Worm (Caenorhabditis elegans) whole organism, early embryonic: Measurements from ENCODE around the gene Y46C8AM.1.

ENCODE experiments used
- B0310.2 ChIP-seq: sonication (generic microtip); optimal IDR thresholded peaks from 2 replicates; lab custom pipeline; 2016; ENCODE audit warnings: mild to moderate bottlenecking, missing genetic modification characterization, missing compliant biosample characterization
- F13C5.2 ChIP-seq: sonication (generic microtip); optimal IDR thresholded peaks from 2 replicates; lab custom pipeline; 2017; ENCODE audit warnings: mild to moderate bottlenecking, missing genetic modification characterization, inconsistent platforms, missing compliant biosample characterization
- aly-1 ChIP-seq: sonication (generic microtip); optimal IDR thresholded peaks from 2 replicates; lab custom pipeline; 2016; ENCODE audit warnings: missing genetic modification characterization, missing compliant biosample characterization
- ama-1 ChIP-seq: fragments of 150-350 bp; optimal IDR thresholded peaks from 2 replicates; lab custom pipeline; 2014
- ceh-13 ChIP-seq: fragments of 200-800 bp; sonication (Bioruptor generic); optimal IDR thresholded peaks from 2 replicates; lab custom pipeline; 2018; ENCODE audit warnings: mild to moderate bottlenecking, missing genetic modification characterization, missing compliant biosample characterization
- ceh-36 ChIP-seq: sonication (generic microtip); optimal IDR thresholded peaks from 2 replicates; lab custom pipeline; 2016; ENCODE audit warnings: missing genetic modification characterization, inconsistent platforms, missing compliant biosample characterization
- ets-7 ChIP-seq: sonication (generic microtip); optimal IDR thresholded peaks from 2 replicates; lab custom pipeline; 2016; ENCODE audit warnings: missing genotype, missing genetic modification characterization, missing compliant biosample characterization
- flt-1 ChIP-seq: fragments of 200-800 bp; sonication (Bioruptor generic); IDR thresholded peaks from 2 replicates; pipeline ENCODE4 v1.3.6; 2022; ENCODE audit warnings: missing genetic modification characterization, missing compliant biosample characterization
- hmbx-1 ChIP-seq: sonication (generic microtip); optimal IDR thresholded peaks from 2 replicates; lab custom pipeline; 2016; ENCODE audit warnings: mild to moderate bottlenecking, missing genetic modification characterization, missing compliant biosample characterization
- hmg-4 ChIP-seq: fragments of 200-800 bp; sonication (Bioruptor generic); optimal IDR thresholded peaks from 2 replicates; lab custom pipeline; 2018; ENCODE audit warnings: mild to moderate bottlenecking, missing genetic modification characterization, missing compliant biosample characterization
- hnd-1 ChIP-seq: sonication (generic microtip); optimal IDR thresholded peaks from 2 replicates; lab custom pipeline; 2016; ENCODE audit warnings: missing genetic modification characterization, missing compliant biosample characterization
- pes-1 ChIP-seq: fragments of 200-800 bp; sonication (Bioruptor generic); IDR thresholded peaks from 2 replicates; pipeline ENCODE4 v1.3.6; 2022; ENCODE audit warnings: missing genetic modification reagents, missing genetic modification characterization, missing compliant biosample characterization
- scrt-1 ChIP-seq: fragments of 200-800 bp; sonication (Bioruptor generic); IDR thresholded peaks from 2 replicates; pipeline ENCODE4 v1.3.6; 2022; ENCODE audit warnings: missing genetic modification characterization, missing compliant biosample characterization
- sea-1 ChIP-seq: fragments of 200-800 bp; sonication (Bioruptor generic); conservative IDR thresholded peaks from 2 replicates; pipeline ENCODE4 v1.3.6; 2022; ENCODE audit warnings: missing genetic modification characterization, missing compliant biosample characterization
- tbx-11 ChIP-seq: fragments of 200-800 bp; sonication (Bioruptor generic); IDR thresholded peaks from 2 replicates; pipeline ENCODE4 v1.3.6; 2022; ENCODE audit warnings: missing genetic modification characterization, missing compliant biosample characterization
- tbx-37 ChIP-seq: fragments of 200-800 bp; sonication (Bioruptor generic); conservative IDR thresholded peaks from 2 replicates; pipeline ENCODE4 v1.3.6; 2022; ENCODE audit warnings: missing genetic modification reagents, missing genetic modification characterization, missing compliant biosample characterization
- tra-4 ChIP-seq: sonication (generic microtip); optimal IDR thresholded peaks from 2 replicates; lab custom pipeline; 2017; ENCODE audit warnings: missing genetic modification characterization, missing compliant biosample characterization

Gene Y46C8AM.1

DNA sequence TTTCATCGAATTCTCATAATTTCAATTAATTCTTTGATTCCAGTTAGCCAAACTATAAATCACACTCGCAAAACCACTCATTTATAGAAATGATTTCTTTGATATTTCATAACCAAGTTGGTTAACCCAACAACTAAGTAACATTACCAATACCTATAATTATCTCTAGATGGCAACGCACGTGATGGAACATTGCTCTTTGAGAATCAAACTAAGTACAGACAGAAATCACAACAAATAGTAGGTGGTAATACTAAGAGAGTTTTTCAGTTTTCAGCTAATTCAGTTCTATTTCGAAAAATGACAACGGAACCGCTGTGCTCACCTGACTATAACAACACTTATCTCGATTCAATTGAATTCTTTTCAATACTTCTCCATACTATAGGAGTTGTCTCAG lies 18.9 kb downstream of the Y46C8AM.1 start, which contains the start of gene srh-223:
Gene srh-223 (plus strand): TSS at position 301 of the 400 bp plus-strand sequence.
- TF ChIP-seq pes-1 (GFP tag; lab: Robert Waterston, UW) (no peak), ama-1 (lab: Kevin White, UChicago) (no peak), tbx-37 (no peak), B0310.2 (no peak), tbx-11 (GFP tag; lab: Robert Waterston, UW) (no peak), F13C5.2 (tag; lab: Kevin White, UChicago) (no peak), scrt-1 (no peak), ets-7 (tag; lab: Kevin White, UChicago) (no peak), ceh-13 (no peak), ceh-36 (no peak), hmbx-1 (tag; lab: Kevin White, UChicago) (no peak), hnd-1 (tag; lab: Kevin White, UChicago) (no peak), flt-1 (GFP tag; lab: Robert Waterston, UW) (no peak), aly-1 (tag; lab: Kevin White, UChicago) (no peak), tra-4 (tag; lab: Kevin White, UChicago) (no peak), hmg-4 (no peak)

DNA sequence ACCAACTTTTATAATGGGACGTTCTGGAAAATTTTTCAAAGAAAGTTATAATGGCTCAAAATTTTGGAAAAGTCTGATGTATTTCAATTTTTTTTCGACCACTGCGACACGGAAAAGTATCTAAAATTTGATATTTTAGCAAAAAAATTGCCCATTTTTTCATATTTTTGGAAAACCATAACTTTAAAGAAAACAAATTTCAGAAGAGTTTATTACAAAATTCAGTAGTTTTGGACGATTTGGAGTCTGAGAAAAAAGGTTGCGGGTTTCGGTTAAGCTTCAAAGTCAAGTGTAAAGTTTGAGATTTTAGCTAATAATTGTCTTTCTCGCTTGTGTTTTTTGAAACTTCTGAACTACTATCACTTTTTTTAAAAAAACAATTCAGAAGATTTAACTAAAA lies 25.4 kb downstream of the Y46C8AM.1 start:
- TF ChIP-seq tbx-11 (GFP tag; lab: Robert Waterston, UW) (no peak), hmbx-1 (tag; lab: Kevin White, UChicago) (no peak), sea-1 (no peak), hmg-4 (no peak), ama-1 (lab: Kevin White, UChicago) (no peak), flt-1 (GFP tag; lab: Robert Waterston, UW) (no peak), pes-1 (GFP tag; lab: Robert Waterston, UW) (no peak), hnd-1 (tag; lab: Kevin White, UChicago) (no peak), ceh-36 (no peak), ets-7 (tag; lab: Kevin White, UChicago) (no peak), B0310.2 (no peak), F13C5.2 (tag; lab: Kevin White, UChicago) (no peak), ceh-13 (no peak), aly-1 (tag; lab: Kevin White, UChicago) (no peak), scrt-1 (no peak), tra-4 (tag; lab: Kevin White, UChicago) (no peak), tbx-37 (no peak)

DNA sequence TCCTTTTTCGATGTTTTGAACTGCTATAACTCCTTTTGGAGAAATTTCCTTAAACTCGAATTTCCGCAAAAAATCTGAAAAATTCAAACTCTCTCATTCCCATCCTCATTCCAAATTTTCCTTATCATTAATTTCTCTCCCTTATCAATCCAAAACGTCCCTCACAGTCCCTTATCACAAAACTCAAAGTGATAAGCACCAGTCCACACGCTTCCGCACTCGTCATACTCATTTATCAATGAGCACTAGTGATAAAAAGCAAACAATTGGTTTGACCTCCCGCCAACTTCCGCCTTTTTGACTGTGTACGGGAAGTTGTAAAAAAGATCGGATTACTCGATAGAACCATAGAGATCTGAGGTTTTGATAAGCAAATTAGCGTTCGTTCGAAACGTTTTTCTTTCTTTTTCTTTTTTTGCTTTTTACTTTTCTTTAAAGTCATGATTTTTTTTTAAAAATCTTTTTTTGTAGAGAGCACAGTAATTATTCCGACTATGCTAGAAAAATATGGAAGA lies 26.0 kb downstream of the Y46C8AM.1 start, which contains the start of gene clec-78:
Gene clec-78 (plus strand): TSS at position 465 of the 515 bp plus-strand sequence.
- TF ChIP-seq B0310.2 (peak; percentile 35), ceh-36 (no peak)

DNA sequence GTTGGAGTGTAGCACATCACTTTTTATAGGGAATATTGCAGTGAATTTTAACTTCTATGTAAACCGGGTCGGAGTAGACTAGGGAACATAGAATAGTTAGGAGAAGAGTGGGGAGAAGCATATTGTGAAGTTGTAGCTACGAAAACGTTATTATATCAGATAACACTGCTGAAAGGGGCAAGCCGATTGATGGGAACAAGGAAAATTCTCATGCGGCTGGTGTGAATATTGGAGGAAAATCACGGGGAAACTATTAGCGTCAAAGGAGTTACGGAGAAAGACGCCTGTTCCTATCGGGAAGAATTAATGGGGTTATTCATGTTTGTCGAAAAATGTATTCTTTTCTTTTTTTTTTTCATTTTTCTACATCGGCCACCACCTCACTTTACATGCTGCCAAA lies 30.6 kb downstream of the Y46C8AM.1 start, which contains the start of gene F47C12.6:
Gene F47C12.6 (minus strand): TSS at position 101 of the 400 bp plus-strand sequence.
- no peak for TF ChIP-seq tbx-37
- no peak for TF ChIP-seq aly-1 (tag; lab: Kevin White, UChicago)
- no peak for TF ChIP-seq F13C5.2 (tag; lab: Kevin White, UChicago)
- TF ChIP-seq flt-1 (GFP tag; lab: Robert Waterston, UW): no peak
- no peak for TF ChIP-seq hnd-1 (tag; lab: Kevin White, UChicago)
- TF ChIP-seq hmg-4: no peak
- no peak for TF ChIP-seq ama-1 (lab: Kevin White, UChicago)

DNA sequence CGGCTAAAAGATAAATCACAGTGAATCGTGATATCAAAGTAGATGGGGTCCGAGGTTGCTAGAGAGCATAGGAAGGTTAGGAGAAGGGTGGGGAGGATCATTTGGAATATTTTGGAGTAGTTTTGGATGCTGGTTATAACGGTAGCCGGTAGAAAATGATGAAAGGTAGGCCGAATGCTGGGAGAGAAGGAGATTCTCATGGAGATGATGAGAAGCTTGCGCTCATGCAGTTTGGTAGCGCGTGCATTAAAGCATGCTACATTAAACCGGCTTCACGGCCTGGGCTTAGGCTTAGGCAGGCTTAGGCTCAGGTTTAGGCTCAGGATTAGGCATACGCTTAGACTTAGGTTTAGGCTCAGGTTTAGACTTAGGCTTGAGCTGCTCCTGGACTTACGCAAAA lies 31.6 kb downstream of the Y46C8AM.1 start, which contains the start of gene F47C12.13:
Gene F47C12.13 (minus strand): TSS at position 101 of the 400 bp plus-strand sequence.
- TF ChIP-seq hmg-4: no peak
- TF ChIP-seq pes-1 (GFP tag; lab: Robert Waterston, UW): no peak
- no peak for TF ChIP-seq tbx-11 (GFP tag; lab: Robert Waterston, UW)
- no peak for TF ChIP-seq tra-4 (tag; lab: Kevin White, UChicago)
- no peak for TF ChIP-seq B0310.2
- TF ChIP-seq sea-1: no peak
- TF ChIP-seq F13C5.2 (tag; lab: Kevin White, UChicago): no peak
- no peak for TF ChIP-seq ama-1 (lab: Kevin White, UChicago)
- TF ChIP-seq ets-7 (tag; lab: Kevin White, UChicago): no peak
- TF ChIP-seq hmbx-1 (tag; lab: Kevin White, UChicago): no peak
- no peak for TF ChIP-seq tbx-37
- no peak for TF ChIP-seq ceh-13
- TF ChIP-seq aly-1 (tag; lab: Kevin White, UChicago): no peak
- TF ChIP-seq ceh-36: no peak
- no peak for TF ChIP-seq flt-1 (GFP tag; lab: Robert Waterston, UW)
- TF ChIP-seq hnd-1 (tag; lab: Kevin White, UChicago): no peak
- no peak for TF ChIP-seq scrt-1

DNA sequence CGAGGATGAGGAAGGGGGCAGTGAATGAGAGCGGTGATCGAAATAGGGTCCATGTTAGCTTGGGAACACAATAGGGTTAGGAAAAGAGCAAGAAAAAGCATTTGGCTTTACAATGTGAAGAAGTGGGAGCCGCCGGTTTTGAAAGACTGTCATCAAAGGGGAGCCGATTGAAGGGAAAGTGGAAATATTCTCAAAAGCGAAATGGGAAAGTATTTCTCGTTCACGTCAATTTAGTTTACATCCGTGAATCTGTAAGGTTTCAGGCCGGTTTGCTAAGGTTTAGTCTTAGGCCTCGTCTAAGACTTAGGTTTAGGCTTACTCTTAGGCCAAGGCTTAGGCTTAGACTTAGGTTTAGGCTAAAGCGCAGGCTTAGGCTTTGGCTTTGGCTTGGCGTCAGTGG lies 32.7 kb downstream of the Y46C8AM.1 start, which contains the start of gene F47C12.7:
Gene F47C12.7 (minus strand): TSS at position 101 of the 400 bp plus-strand sequence.
- TF ChIP-seq aly-1 (tag; lab: Kevin White, UChicago) (no peak), ceh-13 (no peak), ama-1 (lab: Kevin White, UChicago) (no peak), ets-7 (tag; lab: Kevin White, UChicago) (no peak), B0310.2 (no peak), tbx-37 (no peak), hnd-1 (tag; lab: Kevin White, UChicago) (no peak), hmg-4 (no peak)

DNA sequence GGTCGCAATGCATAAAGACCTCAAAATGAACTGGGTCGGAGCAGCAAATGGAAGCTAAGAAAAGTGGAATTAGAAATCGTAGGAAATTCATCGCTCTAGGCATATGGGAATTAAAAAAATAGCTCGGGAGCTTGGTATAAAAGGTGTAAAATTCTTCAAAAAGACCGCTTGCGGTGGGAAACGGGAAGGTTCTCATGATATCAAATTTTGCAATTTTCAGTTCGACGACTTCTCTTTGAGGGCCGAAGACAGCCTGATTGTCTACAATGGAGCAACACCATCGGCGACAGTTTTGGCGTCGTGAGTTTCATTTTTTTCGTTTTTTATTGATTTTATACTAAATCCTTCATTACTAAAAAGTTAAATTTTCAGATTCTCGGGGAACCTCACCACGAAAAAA lies 35.8 kb downstream of the Y46C8AM.1 start, which contains the start of gene F47C12.8:
Gene F47C12.8 (minus strand): TSS at position 101 of the 400 bp plus-strand sequence.
- TF ChIP-seq sea-1 (no peak), hmg-4 (no peak), hmbx-1 (tag; lab: Kevin White, UChicago) (no peak), scrt-1 (no peak), pes-1 (GFP tag; lab: Robert Waterston, UW) (no peak), ceh-13 (no peak)

DNA sequence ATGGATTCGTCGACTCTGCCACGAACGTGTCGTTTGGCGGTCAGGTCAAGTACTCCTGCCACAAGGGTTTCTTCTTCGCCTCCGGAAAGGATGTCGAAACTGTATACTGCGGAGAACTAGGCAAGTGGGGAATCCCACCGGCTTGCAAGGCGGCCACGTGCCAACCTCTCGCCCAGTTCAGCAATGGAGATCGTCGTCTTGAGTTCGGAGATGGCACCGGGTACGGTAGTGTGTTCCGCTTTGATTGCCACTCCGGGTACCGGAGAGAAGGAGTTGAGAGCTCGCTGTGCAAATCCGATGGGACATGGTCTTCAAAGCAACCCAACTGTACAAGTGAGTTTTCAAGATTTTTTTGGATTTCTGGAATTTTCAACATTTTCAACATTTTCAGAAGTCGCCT lies 37.0 kb downstream of the Y46C8AM.1 start:
- no peak for TF ChIP-seq F13C5.2 (tag; lab: Kevin White, UChicago)
- TF ChIP-seq pes-1 (GFP tag; lab: Robert Waterston, UW): no peak
- no peak for TF ChIP-seq hnd-1 (tag; lab: Kevin White, UChicago)
- no peak for TF ChIP-seq aly-1 (tag; lab: Kevin White, UChicago)
- no peak for TF ChIP-seq ama-1 (lab: Kevin White, UChicago)
- TF ChIP-seq tra-4 (tag; lab: Kevin White, UChicago): no peak
- no peak for TF ChIP-seq ets-7 (tag; lab: Kevin White, UChicago)
- TF ChIP-seq scrt-1: no peak
- TF ChIP-seq B0310.2: no peak
